Worm (Caenorhabditis elegans) whole organism, mixed stage, embryonic: ENCODE measurements around the gene gst-38.

Source experiments
- M03D4.4 ChIP-seq: sonication (generic microtip); optimal IDR thresholded peaks from 2 replicates; lab custom pipeline; 2017; ENCODE audit warnings: mild to moderate bottlenecking, missing genetic modification characterization, missing compliant biosample characterization
- bed-3 ChIP-seq: fragments of 200-800 bp; sonication (Bioruptor generic); optimal IDR thresholded peaks from 3 replicates; lab custom pipeline; 2018; ENCODE audit warnings: mild to moderate bottlenecking, missing genetic modification characterization, moderate library complexity, missing compliant biosample characterization
- blmp-1 ChIP-seq: fragments of 150-350 bp; optimal IDR thresholded peaks from 2 replicates; lab custom pipeline; 2014; ENCODE audit warnings: missing biosample characterization, missing genetic modification characterization
- ceh-39 ChIP-seq: fragments of 150-350 bp; optimal IDR thresholded peaks from 2 replicates; lab custom pipeline; 2014; ENCODE audit warnings: missing biosample characterization, missing genetic modification characterization
- ceh-43 ChIP-seq: fragments of 200-800 bp; sonication (Bioruptor generic); optimal IDR thresholded peaks from 2 replicates; lab custom pipeline; 2018; ENCODE audit warnings: mild to moderate bottlenecking, missing genetic modification characterization, moderate library complexity, missing compliant biosample characterization
- ceh-83 ChIP-seq: fragments of 200-800 bp; sonication (Bioruptor generic); optimal IDR thresholded peaks from 2 replicates; lab custom pipeline; 2018; ENCODE audit warnings: mild to moderate bottlenecking, missing genetic modification characterization, missing compliant biosample characterization
- ces-1 ChIP-seq: fragments of 150-350 bp; optimal IDR thresholded peaks from 2 replicates; lab custom pipeline; 2014; ENCODE audit warnings: missing biosample characterization, missing genetic modification reagents, missing genetic modification characterization
- cnd-1 ChIP-seq: fragments of 200-800 bp; sonication (Bioruptor generic); optimal IDR thresholded peaks from 2 replicates; lab custom pipeline; 2018; ENCODE audit warnings: mild to moderate bottlenecking, missing genetic modification characterization, missing compliant biosample characterization
- drap-1 ChIP-seq: fragments of 200-800 bp; sonication (Bioruptor generic); optimal IDR thresholded peaks from 3 replicates; lab custom pipeline; 2018; ENCODE audit warnings: mild to moderate bottlenecking, missing genetic modification characterization, missing compliant biosample characterization
- elt-1 ChIP-seq: sonication (generic microtip); optimal IDR thresholded peaks from 2 replicates; lab custom pipeline; 2017; ENCODE audit warnings: missing genetic modification characterization, mild to moderate bottlenecking, missing compliant biosample characterization, antibody characterized with exemption, moderate library complexity, borderline replicate concordance; ENCODE audit not compliant: insufficient read depth
- elt-3 ChIP-seq: fragments of 150-350 bp; optimal IDR thresholded peaks from 2 replicates; lab custom pipeline; 2014; ENCODE audit warnings: missing biosample characterization, missing genetic modification characterization
- ham-2 ChIP-seq: fragments of 200-800 bp; sonication (Bioruptor generic); optimal IDR thresholded peaks from 2 replicates; lab custom pipeline; 2018; ENCODE audit warnings: mild to moderate bottlenecking, missing genetic modification characterization, missing compliant biosample characterization
- hlh-1 ChIP-seq: fragments of 150-350 bp; optimal IDR thresholded peaks from 2 replicates; lab custom pipeline; 2014; ENCODE audit warnings: missing biosample characterization, missing genetic modification reagents, missing genetic modification characterization
- lin-13 ChIP-seq: fragments of 150-350 bp; optimal IDR thresholded peaks from 2 replicates; lab custom pipeline; 2014; ENCODE audit warnings: missing biosample characterization, missing genetic modification characterization
- lin-32 ChIP-seq: fragments of 200-800 bp; sonication (Bioruptor generic); optimal IDR thresholded peaks from 2 replicates; lab custom pipeline; 2018; ENCODE audit warnings: mild to moderate bottlenecking, missing genetic modification characterization, missing compliant biosample characterization
- lsy-2 ChIP-seq: fragments of 150-350 bp; optimal IDR thresholded peaks from 2 replicates; lab custom pipeline; 2014; ENCODE audit warnings: missing biosample characterization, missing genetic modification characterization
- mab-5 ChIP-seq: fragments of 150-350 bp; optimal IDR thresholded peaks from 2 replicates; lab custom pipeline; 2014; ENCODE audit warnings: missing biosample characterization, missing genetic modification characterization
- mls-2 ChIP-seq: sonication (generic microtip); optimal IDR thresholded peaks from 2 replicates; lab custom pipeline; 2016; ENCODE audit warnings: mild to moderate bottlenecking, missing genetic modification characterization, moderate library complexity, missing compliant biosample characterization
- nhr-12 ChIP-seq: fragments of 150-350 bp; optimal IDR thresholded peaks from 2 replicates; lab custom pipeline; 2014; ENCODE audit warnings: missing biosample characterization, missing genetic modification characterization
- nhr-2 ChIP-seq: fragments of 150-350 bp; optimal IDR thresholded peaks from 2 replicates; lab custom pipeline; 2014; ENCODE audit warnings: missing biosample characterization, missing genetic modification characterization
- nhr-237 ChIP-seq: fragments of 150-350 bp; optimal IDR thresholded peaks from 2 replicates; lab custom pipeline; 2014; ENCODE audit warnings: missing biosample characterization, missing genetic modification characterization
- nhr-28 ChIP-seq: fragments of 150-350 bp; optimal IDR thresholded peaks from 2 replicates; lab custom pipeline; 2014; ENCODE audit warnings: missing biosample characterization, missing genetic modification characterization
- nhr-76 ChIP-seq: sonication (generic microtip); optimal IDR thresholded peaks from 2 replicates; lab custom pipeline; 2017; ENCODE audit warnings: missing biosample characterization, missing genetic modification characterization
- pha-4 ChIP-seq: fragments of 150-350 bp; optimal IDR thresholded peaks from 2 replicates; lab custom pipeline; 2018; ENCODE audit warnings: missing biosample characterization, missing genetic modification reagents, missing genetic modification characterization
- snpc-4 ChIP-seq: fragments of 150-350 bp; optimal IDR thresholded peaks from 2 replicates; lab custom pipeline; 2014; ENCODE audit warnings: missing biosample characterization, missing genetic modification characterization
- sptf-1 ChIP-seq: sonication (generic microtip); optimal IDR thresholded peaks from 2 replicates; lab custom pipeline; 2017; ENCODE audit warnings: mild to moderate bottlenecking, missing genetic modification characterization, moderate library complexity, missing compliant biosample characterization
- tbx-8 ChIP-seq: fragments of 200-800 bp; sonication (Bioruptor generic); optimal IDR thresholded peaks from 2 replicates; lab custom pipeline; 2018; ENCODE audit warnings: mild to moderate bottlenecking, missing genetic modification characterization, moderate library complexity, missing compliant biosample characterization
- unc-120 ChIP-seq: sonication (generic microtip); optimal IDR thresholded peaks from 2 replicates; lab custom pipeline; 2017; ENCODE audit warnings: missing genetic modification characterization, missing compliant biosample characterization; ENCODE audit not compliant: poor library complexity, severe bottlenecking
- unc-39 ChIP-seq: fragments of 150-350 bp; optimal IDR thresholded peaks from 2 replicates; lab custom pipeline; 2014; ENCODE audit warnings: missing biosample characterization, missing genetic modification characterization
- unc-62 ChIP-seq: fragments of 150-350 bp; optimal IDR thresholded peaks from 2 replicates; lab custom pipeline; 2014; ENCODE audit warnings: missing biosample characterization, missing genetic modification reagents, missing genetic modification characterization
- zip-8 ChIP-seq: fragments of 150-350 bp; optimal IDR thresholded peaks from 2 replicates; lab custom pipeline; 2014; ENCODE audit warnings: missing biosample characterization, missing genetic modification characterization
- ztf-11 ChIP-seq: fragments of 150-350 bp; optimal IDR thresholded peaks from 2 replicates; lab custom pipeline; 2014; ENCODE audit warnings: missing biosample characterization, missing genetic modification characterization

gst-38 gene

ce11 chrV:15899696-15900095 lies 16.2 kb downstream of the gst-38 start, which contains the start of gene T06C12.14:
Gene T06C12.14, plus strand, starts transcription at chrV:15899996.
- TF ChIP-seq blmp-1 (tag; lab: Kevin White, UChicago) = no peak
- TF ChIP-seq zip-8 (tag; lab: Kevin White, UChicago) = no peak
- no peak for TF ChIP-seq nhr-12 (tag; lab: Kevin White, UChicago)
- no peak for TF ChIP-seq pha-4 (tag; lab: Kevin White, UChicago)
- no peak for TF ChIP-seq unc-39 (tag; lab: Kevin White, UChicago)
- TF ChIP-seq tbx-8 (GFP tag; lab: Kevin White, UChicago) = no peak
- TF ChIP-seq lsy-2 (tag; lab: Kevin White, UChicago) = no peak
- TF ChIP-seq nhr-237 (tag; lab: Kevin White, UChicago) = no peak
- no peak for TF ChIP-seq unc-120 (tag; lab: Kevin White, UChicago)
- no peak for TF ChIP-seq mab-5
- no peak for TF ChIP-seq ces-1
- no peak for TF ChIP-seq sptf-1 (tag; lab: Kevin White, UChicago)
- TF ChIP-seq bed-3 = no peak
- no peak for TF ChIP-seq ceh-39 (tag; lab: Kevin White, UChicago)
- no peak for TF ChIP-seq M03D4.4 (tag; lab: Kevin White, UChicago)
- TF ChIP-seq cnd-1 (tag; lab: Kevin White, UChicago) = no peak
- no peak for TF ChIP-seq nhr-2
- no peak for TF ChIP-seq hlh-1 (tag; lab: Kevin White, UChicago)
- TF ChIP-seq lin-32 (GFP tag; lab: Kevin White, UChicago) = no peak
- no peak for TF ChIP-seq nhr-76 (tag; lab: Kevin White, UChicago)

- TF ChIP-seq ceh-83 (GFP tag; lab: Kevin White, UChicago) = no peak
- TF ChIP-seq unc-120 (tag; lab: Kevin White, UChicago) = no peak
- no peak for TF ChIP-seq elt-1
- TF ChIP-seq bed-3 = no peak
- TF ChIP-seq sptf-1 (tag; lab: Kevin White, UChicago) = no peak
- no peak for TF ChIP-seq mls-2 (tag; lab: Kevin White, UChicago)
- no peak for TF ChIP-seq unc-39 (tag; lab: Kevin White, UChicago)
- TF ChIP-seq, all 35 proteins: peak for 0
Measured at ce11 chrV:15897696-15898095, 18.2 kb downstream of the gst-38 start, which contains the start of gene str-60. Gene str-60, plus strand, starts transcription at chrV:15897996.

- TF ChIP-seq nhr-76 (tag; lab: Kevin White, UChicago) (no peak), nhr-237 (tag; lab: Kevin White, UChicago) (no peak), ham-2 (GFP tag; lab: Kevin White, UChicago) (no peak), nhr-2 (no peak), nhr-28 (no peak), drap-1 (GFP tag; lab: Kevin White, UChicago) (no peak), blmp-1 (tag; lab: Kevin White, UChicago) (no peak), snpc-4 (tag; lab: Kevin White, UChicago) (no peak), ceh-43 (GFP tag; lab: Kevin White, UChicago) (no peak), elt-3 (no peak), pha-4 (tag; lab: Kevin White, UChicago) (no peak), lin-13 (no peak), mab-5 (no peak), zip-8 (tag; lab: Kevin White, UChicago) (no peak)
- TF ChIP-seq, all 35 proteins: peak for 0
Measured at ce11 chrV:15896671-15897070, 19.2 kb downstream of the gst-38 start, which contains the start of gene nhr-213. Gene nhr-213, minus strand, starts transcription at chrV:15896771.

ce11 chrV:15892696-15893095 lies 23.2 kb downstream of the gst-38 start, which contains the start of gene T06C12.11:
Gene T06C12.11, plus strand, starts transcription at chrV:15892996.
- TF ChIP-seq unc-62 (GFP tag; lab: Kevin White, UChicago) (no peak), ceh-39 (tag; lab: Kevin White, UChicago) (no peak), ceh-43 (GFP tag; lab: Kevin White, UChicago) (no peak)

ce11 chrV:15891761-15892160 lies 24.1 kb downstream of the gst-38 start, which contains the start of gene T06C12.12:
Gene T06C12.12, plus strand, starts transcription at chrV:15892061.
- TF ChIP-seq snpc-4 (tag; lab: Kevin White, UChicago) (no peak), mls-2 (tag; lab: Kevin White, UChicago) (no peak), ham-2 (GFP tag; lab: Kevin White, UChicago) (no peak), lsy-2 (tag; lab: Kevin White, UChicago) (no peak), nhr-2 (no peak), unc-120 (tag; lab: Kevin White, UChicago) (no peak), ces-1 (no peak), nhr-28 (no peak), zip-8 (tag; lab: Kevin White, UChicago) (no peak), elt-1 (no peak), hlh-1 (tag; lab: Kevin White, UChicago) (no peak), ztf-11 (no peak), ceh-39 (tag; lab: Kevin White, UChicago) (no peak), blmp-1 (tag; lab: Kevin White, UChicago) (no peak), tbx-8 (GFP tag; lab: Kevin White, UChicago) (no peak)
